Worm (Caenorhabditis elegans) whole organism, L3 larva: Measurements from ENCODE around the gene F42G2.2.

Source experiments
- R02D3.7 ChIP-seq: fragments of 150-350 bp; optimal IDR thresholded peaks from 2 replicates; lab custom pipeline; 2014; ENCODE audit warnings: missing biosample characterization, missing genetic modification characterization
- ZK546.5 ChIP-seq: sonication (generic microtip); optimal IDR thresholded peaks from 2 replicates; lab custom pipeline; 2017; ENCODE audit warnings: missing biosample characterization, missing genetic modification characterization
- ceh-28 ChIP-seq: fragments of 150-350 bp; optimal IDR thresholded peaks from 2 replicates; lab custom pipeline; 2014; ENCODE audit warnings: missing biosample characterization, missing genetic modification reagents, missing genetic modification characterization
- ceh-82 ChIP-seq: fragments of 150-350 bp; optimal IDR thresholded peaks from 2 replicates; lab custom pipeline; 2014; ENCODE audit warnings: missing biosample characterization, missing genetic modification characterization
- ceh-9 ChIP-seq: sonication (generic microtip); optimal IDR thresholded peaks from 2 replicates; lab custom pipeline; 2018; ENCODE audit warnings: missing biosample characterization, missing genetic modification characterization
- daf-12 ChIP-seq: fragments of 150-350 bp; optimal IDR thresholded peaks from 2 replicates; lab custom pipeline; 2014; ENCODE audit warnings: missing biosample characterization, missing genetic modification reagents, missing genetic modification characterization
- egl-27 ChIP-seq: sonication (generic microtip); optimal IDR thresholded peaks from 4 replicates; lab custom pipeline; 2017; ENCODE audit warnings: missing biosample characterization, missing genetic modification reagents, missing genetic modification characterization
- egl-5 ChIP-seq: fragments of 150-350 bp; optimal IDR thresholded peaks from 2 replicates; lab custom pipeline; 2017; ENCODE audit warnings: missing biosample characterization, missing genetic modification reagents, missing genetic modification characterization, inconsistent platforms
- elt-1 ChIP-seq: fragments of 150-350 bp; optimal IDR thresholded peaks from 2 replicates; lab custom pipeline; 2014; ENCODE audit warnings: missing biosample characterization, missing genetic modification characterization
- elt-2 ChIP-seq: sonication (generic microtip); optimal IDR thresholded peaks from 2 replicates; lab custom pipeline; 2016; ENCODE audit warnings: missing genetic modification reagents, mild to moderate bottlenecking, missing genetic modification characterization, missing compliant biosample characterization
- elt-3 ChIP-seq, 3 experiments: fragments of 150-350 bp in 1 of 3; sonication (generic microtip) in 2 of 3; optimal IDR thresholded peaks; 2 replicates in 2 of 3; 4 replicates in 1 of 3; lab custom pipeline; 2014 to 2017; ENCODE audit warnings: missing biosample characterization in 3 of 3, missing genetic modification characterization in 3 of 3
- eor-1 ChIP-seq, 2 experiments: fragments of 150-350 bp; optimal IDR thresholded peaks; 2 replicates each; lab custom pipeline; 2014 to 2018; ENCODE audit warnings: missing biosample characterization in 2 of 2, missing genetic modification characterization in 2 of 2
- fkh-10 ChIP-seq: sonication (generic microtip); optimal IDR thresholded peaks from 2 replicates; lab custom pipeline; 2017; ENCODE audit warnings: missing biosample characterization, missing genetic modification reagents, missing genetic modification characterization
- hmg-11 ChIP-seq: sonication (generic microtip); optimal IDR thresholded peaks from 2 replicates; lab custom pipeline; 2016; ENCODE audit warnings: missing genetic modification characterization, missing compliant biosample characterization
- lin-15B ChIP-seq: fragments of 150-350 bp; optimal IDR thresholded peaks from 2 replicates; lab custom pipeline; 2014; ENCODE audit warnings: missing biosample characterization, missing genetic modification characterization
- lin-39 ChIP-seq: fragments of 150-350 bp; optimal IDR thresholded peaks from 2 replicates; lab custom pipeline; 2018; ENCODE audit warnings: missing biosample characterization, missing genetic modification reagents, missing genetic modification characterization
- lsy-12 ChIP-seq: sonication (generic microtip); optimal IDR thresholded peaks from 2 replicates; lab custom pipeline; 2016; ENCODE audit warnings: mild to moderate bottlenecking, missing genetic modification characterization, missing compliant biosample characterization
- mdl-1 ChIP-seq: fragments of 150-350 bp; optimal IDR thresholded peaks from 2 replicates; lab custom pipeline; 2014; ENCODE audit warnings: missing biosample characterization, missing genetic modification characterization
- nfya-1 ChIP-seq: sonication (generic microtip); optimal IDR thresholded peaks from 2 replicates; lab custom pipeline; 2017; ENCODE audit warnings: missing genetic modification characterization, mild to moderate bottlenecking, missing compliant biosample characterization, antibody characterized with exemption, moderate library complexity; ENCODE audit not compliant: insufficient read depth
- nhr-11 ChIP-seq: fragments of 150-350 bp; optimal IDR thresholded peaks from 2 replicates; lab custom pipeline; 2014; ENCODE audit warnings: missing biosample characterization, missing genetic modification characterization
- nhr-23 ChIP-seq: fragments of 150-350 bp; optimal IDR thresholded peaks from 2 replicates; lab custom pipeline; 2014; ENCODE audit warnings: missing biosample characterization, missing genetic modification reagents, missing genetic modification characterization
- nhr-237 ChIP-seq: fragments of 150-350 bp; optimal IDR thresholded peaks from 2 replicates; lab custom pipeline; 2014; ENCODE audit warnings: missing biosample characterization, missing genetic modification characterization
- nhr-28 ChIP-seq: fragments of 150-350 bp; optimal IDR thresholded peaks from 2 replicates; lab custom pipeline; 2014; ENCODE audit warnings: missing biosample characterization, missing genetic modification characterization
- nhr-67 ChIP-seq: fragments of 150-350 bp; optimal IDR thresholded peaks from 2 replicates; lab custom pipeline; 2014; ENCODE audit warnings: missing biosample characterization, missing genetic modification characterization
- nhr-76 ChIP-seq: fragments of 150-350 bp; sonication (generic microtip); optimal IDR thresholded peaks from 5 replicates; lab custom pipeline; 2014; ENCODE audit warnings: missing biosample characterization, missing genetic modification characterization
- nhr-77 ChIP-seq: fragments of 150-350 bp; optimal IDR thresholded peaks from 2 replicates; lab custom pipeline; 2014; ENCODE audit warnings: missing biosample characterization, missing genetic modification characterization
- pha-4 ChIP-seq: fragments of 150-350 bp; optimal IDR thresholded peaks from 2 replicates; lab custom pipeline; 2014; ENCODE audit warnings: missing biosample characterization, missing genetic modification reagents, missing genetic modification characterization
- pqm-1 ChIP-seq: fragments of 150-350 bp; optimal IDR thresholded peaks from 2 replicates; lab custom pipeline; 2017; ENCODE audit warnings: missing biosample characterization, missing genetic modification characterization, inconsistent platforms
- sea-2 ChIP-seq: fragments of 150-350 bp; sonication (generic microtip); optimal IDR thresholded peaks from 4 replicates; lab custom pipeline; 2014; ENCODE audit warnings: missing biosample characterization, missing genetic modification reagents, missing genetic modification characterization
- skn-1 ChIP-seq: fragments of 150-350 bp; optimal IDR thresholded peaks from 2 replicates; lab custom pipeline; 2014; ENCODE audit warnings: missing biosample characterization, missing genetic modification characterization
- snpc-4 ChIP-seq: fragments of 150-350 bp; optimal IDR thresholded peaks from 2 replicates; lab custom pipeline; 2014; ENCODE audit warnings: missing biosample characterization, missing genetic modification characterization
- tbx-2 ChIP-seq: sonication (generic microtip); optimal IDR thresholded peaks from 2 replicates; lab custom pipeline; 2016; ENCODE audit warnings: mild to moderate bottlenecking, missing genetic modification characterization, missing compliant biosample characterization
- unc-39 ChIP-seq: sonication (generic microtip); optimal IDR thresholded peaks from 4 replicates; lab custom pipeline; 2017; ENCODE audit warnings: missing biosample characterization, missing genetic modification characterization
- unc-62 ChIP-seq: fragments of 150-350 bp; sonication (generic microtip); optimal IDR thresholded peaks from 4 replicates; lab custom pipeline; 2014; ENCODE audit warnings: missing biosample characterization, missing genetic modification reagents, missing genetic modification characterization
- zag-1 ChIP-seq: fragments of 150-350 bp; optimal IDR thresholded peaks from 2 replicates; lab custom pipeline; 2014; ENCODE audit warnings: missing biosample characterization, missing genetic modification characterization
- ztf-11 ChIP-seq: fragments of 150-350 bp; optimal IDR thresholded peaks from 2 replicates; lab custom pipeline; 2014; ENCODE audit warnings: missing biosample characterization, missing genetic modification characterization
- ztf-4 ChIP-seq: fragments of 150-350 bp; optimal IDR thresholded peaks from 2 replicates; lab custom pipeline; 2014; ENCODE audit warnings: missing biosample characterization, missing genetic modification characterization

F42G2.2 gene

ce11 chrII:2420685-2421084 is 1.3 kb upstream of the F42G2.2 start:
- peak; percentile 24 for TF ChIP-seq pqm-1 (tag; lab: Kevin White, UChicago)
- TF ChIP-seq nhr-237 (tag; lab: Kevin White, UChicago): no peak
- TF ChIP-seq unc-62: no peak
- TF ChIP-seq ceh-9 (tag; lab: Kevin White, UChicago): no peak
- TF ChIP-seq nhr-77 (tag; lab: Kevin White, UChicago): no peak
- TF ChIP-seq ceh-28 (tag; lab: Kevin White, UChicago): no peak
- no peak for TF ChIP-seq lsy-12 (tag; lab: Kevin White, UChicago)
- no peak for TF ChIP-seq R02D3.7 (tag; lab: Kevin White, UChicago)
- TF ChIP-seq sea-2: no peak
- TF ChIP-seq tbx-2 (tag; lab: Kevin White, UChicago): no peak
- no peak for TF ChIP-seq eor-1 (tag; optimal IDR thresholded peaks at IDR 0.05; lab: Kevin White, UChicago)
- no peak for TF ChIP-seq nhr-67 (tag; lab: Kevin White, UChicago)
- TF ChIP-seq elt-2: peak; percentile 62
- no peak for TF ChIP-seq ztf-11
- no peak for TF ChIP-seq lin-15B (tag; lab: Kevin White, UChicago)
- peak; percentile 62 for TF ChIP-seq pha-4
- TF ChIP-seq mdl-1 (tag; lab: Kevin White, UChicago): no peak
- TF ChIP-seq nhr-11: no peak
- no peak for TF ChIP-seq ZK546.5 (tag; lab: Kevin White, UChicago)
- TF ChIP-seq nhr-28 (tag; lab: Kevin White, UChicago): no peak
- TF ChIP-seq unc-39 (tag; lab: Kevin White, UChicago): no peak
- no peak for TF ChIP-seq lin-39 (tag; lab: Kevin White, UChicago)
- no peak for TF ChIP-seq ztf-4 (tag; lab: Kevin White, UChicago)
- TF ChIP-seq ceh-82 (tag; lab: Kevin White, UChicago): no peak
- no peak for TF ChIP-seq zag-1

- TF ChIP-seq ceh-9 (tag; lab: Kevin White, UChicago) (no peak), nhr-11 (no peak), elt-2 (peak; percentile 52), elt-1 (tag; lab: Kevin White, UChicago) (no peak), pqm-1 (tag; lab: Kevin White, UChicago) (peak; percentile 57), nfya-1 (no peak), lsy-12 (tag; lab: Kevin White, UChicago) (no peak), snpc-4 (no peak), nhr-23 (tag; lab: Kevin White, UChicago) (no peak), unc-62 (no peak), pha-4 (peak; percentile 36), nhr-28 (tag; lab: Kevin White, UChicago) (no peak), lin-39 (tag; lab: Kevin White, UChicago) (no peak), ztf-11 (no peak)
Observed at ce11 chrII:2421185-2421584, 820 bp upstream of the F42G2.2 start.

ce11 chrII:2422427-2422826 is 422 bp downstream of the F42G2.2 start:
- TF ChIP-seq daf-12: no peak
- no peak for TF ChIP-seq unc-62
- no peak for TF ChIP-seq nhr-11
- peak; percentile 6 for TF ChIP-seq elt-2
- TF ChIP-seq egl-5 (tag; lab: Kevin White, UChicago): no peak
- TF ChIP-seq elt-1 (tag; lab: Kevin White, UChicago): no peak

ce11 chrII:2431972-2432371 is 10.0 kb downstream of the F42G2.2 start, which contains the start of gene ceh-86:
Gene ceh-86, minus strand, starts transcription at chrII:2432072.
- no peak for TF ChIP-seq nhr-11
- TF ChIP-seq pha-4: no peak
- TF ChIP-seq skn-1 (tag; lab: Kevin White, UChicago): no peak
- no peak for TF ChIP-seq egl-27 (tag; lab: Kevin White, UChicago)
- TF ChIP-seq hmg-11: no peak
- no peak for TF ChIP-seq nhr-76 (tag; lab: Kevin White, UChicago)
- no peak for TF ChIP-seq elt-2
- no peak for TF ChIP-seq nhr-67 (tag; lab: Kevin White, UChicago)
- no peak for TF ChIP-seq fkh-10
- no peak for TF ChIP-seq mdl-1 (tag; lab: Kevin White, UChicago)
- TF ChIP-seq R02D3.7 (tag; lab: Kevin White, UChicago): no peak
- TF ChIP-seq snpc-4: no peak
- no peak for TF ChIP-seq ztf-11

- TF ChIP-seq elt-3 (tag; optimal IDR thresholded peaks at IDR 0.05; lab: Kevin White, UChicago) (peak in 1 of 3 experiments; percentile 34), nhr-11 (no peak)
Observed at ce11 chrII:2435566-2435965, 13.6 kb downstream of the F42G2.2 start.
